Fruit fly (Drosophila melanogaster) whole organism, embryonic: ENCODE data around the gene CG9471.
A peak's percentile ranks its signal among the peaks of the same experiment; 100 is the strongest.

ENCODE experiments used
- CG11398 ChIP-seq: fragments of 200-800 bp; sonication (Bioruptor generic); optimal IDR thresholded peaks from 2 replicates; lab custom pipeline; 2016; ENCODE audit warnings: missing biosample characterization, missing genetic modification characterization
- CG11504 ChIP-seq: fragments of 200-800 bp; sonication (Bioruptor generic); optimal IDR thresholded peaks from 3 replicates; lab custom pipeline; 2019; ENCODE audit warnings: missing biosample characterization, mild to moderate bottlenecking, missing genetic modification characterization, moderate library complexity
- CG11695 ChIP-seq: fragments of 200-800 bp; sonication (Bioruptor generic); IDR thresholded peaks from 3 replicates; pipeline ENCODE4 v1.3.6; 2022; ENCODE audit warnings: missing biosample characterization, missing genetic modification characterization
- CG12155 ChIP-seq: fragments of 200-800 bp; sonication (Bioruptor generic); optimal IDR thresholded peaks from 3 replicates; lab custom pipeline; 2016; ENCODE audit warnings: missing biosample characterization, missing genetic modification characterization
- CG12391 ChIP-seq: fragments of 200-800 bp; sonication (Bioruptor generic); optimal IDR thresholded peaks from 3 replicates; lab custom pipeline; 2018; ENCODE audit warnings: missing biosample characterization, mild to moderate bottlenecking, missing genetic modification characterization, moderate library complexity
- CG14965 ChIP-seq: fragments of 200-800 bp; sonication (Bioruptor generic); optimal IDR thresholded peaks from 2 replicates; lab custom pipeline; 2016; ENCODE audit warnings: missing biosample characterization, missing genetic modification characterization, borderline replicate concordance
- CG15011 ChIP-seq: fragments of 200-800 bp; sonication (Bioruptor generic); optimal IDR thresholded peaks from 3 replicates; lab custom pipeline; 2018; ENCODE audit warnings: missing biosample characterization, mild to moderate bottlenecking, missing genetic modification characterization
- CG2202 ChIP-seq: fragments of 200-800 bp; sonication (Bioruptor generic); optimal IDR thresholded peaks from 2 replicates; lab custom pipeline; 2018; ENCODE audit warnings: missing biosample characterization, mild to moderate bottlenecking, missing genetic modification characterization
- CG30403 ChIP-seq: fragments of 200-800 bp; sonication (Bioruptor generic); optimal IDR thresholded peaks from 3 replicates; lab custom pipeline; 2016; ENCODE audit warnings: missing biosample characterization, missing genetic modification characterization
- CG34422 ChIP-seq: fragments of 200-800 bp; sonication (Bioruptor generic); IDR thresholded peaks from 3 replicates; pipeline ENCODE4 v1.3.6; 2022; ENCODE audit warnings: missing biosample characterization, missing genetic modification characterization
- CG4360 ChIP-seq: fragments of 200-800 bp; sonication (Bioruptor generic); IDR thresholded peaks from 2 replicates; pipeline ENCODE4 v1.3.6; 2022; ENCODE audit warnings: missing biosample characterization, missing genetic modification characterization
- CG4820 ChIP-seq: fragments of 200-800 bp; sonication (Bioruptor generic); optimal IDR thresholded peaks from 3 replicates; lab custom pipeline; 2016; ENCODE audit warnings: missing biosample characterization, missing genetic modification characterization
- CG6175 ChIP-seq: fragments of 200-800 bp; sonication (Bioruptor generic); IDR thresholded peaks from 3 replicates; pipeline ENCODE4 v1.3.6; 2022; ENCODE audit warnings: missing biosample characterization, missing genetic modification characterization
- CG6854 ChIP-seq: fragments of 200-800 bp; sonication (Bioruptor generic); optimal IDR thresholded peaks from 3 replicates; lab custom pipeline; 2017; ENCODE audit warnings: missing biosample characterization, mild to moderate bottlenecking, missing genetic modification characterization
- CG7271 ChIP-seq: fragments of 200-800 bp; sonication (Bioruptor generic); optimal IDR thresholded peaks from 2 replicates; lab custom pipeline; 2018; ENCODE audit warnings: missing biosample characterization, mild to moderate bottlenecking, missing genetic modification characterization, moderate library complexity
- CG8478 ChIP-seq: fragments of >200 bp; optimal IDR thresholded peaks from 2 replicates; lab custom pipeline; 2018
- CG9609 ChIP-seq: fragments of 200-800 bp; sonication (Bioruptor generic); optimal IDR thresholded peaks from 3 replicates; lab custom pipeline; 2016; ENCODE audit warnings: missing biosample characterization, missing genetic modification characterization
- D19A ChIP-seq: fragments of 200-800 bp; optimal IDR thresholded peaks from 3 replicates; lab custom pipeline; 2019; ENCODE audit warnings: missing biosample characterization, mild to moderate bottlenecking, missing genetic modification characterization, moderate library complexity
- Dip2 ChIP-seq: fragments of 200-800 bp; sonication (Bioruptor generic); IDR thresholded peaks from 2 replicates; pipeline ENCODE4 v1.3.6; 2022; ENCODE audit warnings: missing biosample characterization, missing genetic modification characterization
- Hmx ChIP-seq: fragments of 200-800 bp; sonication (Bioruptor generic); optimal IDR thresholded peaks from 2 replicates; lab custom pipeline; 2016; ENCODE audit warnings: missing biosample characterization, missing genetic modification characterization
- Hsf ChIP-seq: fragments of 200-800 bp; sonication (Bioruptor generic); optimal IDR thresholded peaks from 3 replicates; lab custom pipeline; 2016; ENCODE audit warnings: missing biosample characterization, missing genetic modification characterization
- Lhr ChIP-seq: fragments of 200-800 bp; sonication (Bioruptor generic); optimal IDR thresholded peaks from 3 replicates; lab custom pipeline; 2017; ENCODE audit warnings: mild to moderate bottlenecking, missing biosample characterization, missing genetic modification reagents, missing genetic modification characterization
- Opbp ChIP-seq: fragments of 200-800 bp; sonication (Bioruptor generic); IDR thresholded peaks from 3 replicates; pipeline ENCODE4 v1.3.6; 2022; ENCODE audit warnings: missing biosample characterization, missing genetic modification characterization; ENCODE audit not compliant: partially characterized antibody
- Rfx ChIP-seq: fragments of 200-800 bp; sonication (Bioruptor generic); IDR thresholded peaks from 2 replicates; pipeline ENCODE4 v1.3.6; 2022; ENCODE audit warnings: missing biosample characterization, missing genetic modification characterization
- Rx ChIP-seq: fragments of 200-800 bp; sonication (Bioruptor generic); IDR thresholded peaks from 2 replicates; pipeline ENCODE4 v1.3.6; 2022; ENCODE audit warnings: missing biosample characterization, missing genetic modification characterization
- YL-1 ChIP-seq: fragments of 200-800 bp; sonication (Bioruptor generic); optimal IDR thresholded peaks from 3 replicates; lab custom pipeline; 2017; ENCODE audit warnings: missing biosample characterization, mild to moderate bottlenecking, missing genetic modification characterization
- ap ChIP-seq: fragments of 200-800 bp; sonication (Bioruptor generic); IDR thresholded peaks from 2 replicates; pipeline ENCODE4 v1.3.6; 2022; ENCODE audit warnings: missing biosample characterization, missing genetic modification characterization
- ash1 ChIP-seq: fragments of 200-800 bp; sonication (Bioruptor generic); optimal IDR thresholded peaks from 2 replicates; lab custom pipeline; 2018; ENCODE audit warnings: missing biosample characterization, mild to moderate bottlenecking, missing genetic modification characterization
- chinmo ChIP-seq: fragments of 200-800 bp; sonication (Bioruptor generic); IDR thresholded peaks from 4 replicates; pipeline ENCODE4 v1.3.6; 2022; ENCODE audit warnings: missing biosample characterization, missing genetic modification characterization; ENCODE audit not compliant: partially characterized antibody
- danr ChIP-seq: fragments of 200-800 bp; sonication (Bioruptor generic); IDR thresholded peaks from 2 replicates; pipeline ENCODE4 v1.3.6; 2022; ENCODE audit warnings: missing biosample characterization, missing genetic modification characterization
- emc ChIP-seq: fragments of 200-800 bp; sonication (Bioruptor generic); optimal IDR thresholded peaks from 2 replicates; lab custom pipeline; 2016; ENCODE audit warnings: missing biosample characterization, missing genetic modification characterization
- esg ChIP-seq: fragments of 200-800 bp; sonication (Bioruptor generic); conservative IDR thresholded peaks from 2 replicates; pipeline ENCODE4 v1.3.6; 2022; ENCODE audit warnings: missing biosample characterization, missing genetic modification characterization
- fru ChIP-seq: fragments of >200 bp; optimal IDR thresholded peaks from 2 replicates; lab custom pipeline; 2017
- fu2 ChIP-seq: fragments of 200-800 bp; sonication (Bioruptor generic); optimal IDR thresholded peaks from 2 replicates; lab custom pipeline; 2016; ENCODE audit warnings: missing biosample characterization, missing genetic modification characterization
- hb ChIP-seq: fragments of 200-800 bp; sonication (Bioruptor generic); IDR thresholded peaks from 3 replicates; pipeline ENCODE4 v1.3.6; 2022; ENCODE audit warnings: missing biosample characterization, missing genetic modification characterization; ENCODE audit not compliant: partially characterized antibody
- her ChIP-seq: fragments of 200-800 bp; sonication (Bioruptor generic); optimal IDR thresholded peaks from 2 replicates; lab custom pipeline; 2016; ENCODE audit warnings: missing biosample characterization, missing genetic modification characterization
- jigr1 ChIP-seq: fragments of 200-800 bp; sonication (Bioruptor generic); IDR thresholded peaks from 3 replicates; pipeline ENCODE4 v1.3.6; 2022; ENCODE audit warnings: missing biosample characterization, missing genetic modification characterization
- knrl ChIP-seq: fragments of 200-800 bp; sonication (Bioruptor generic); IDR thresholded peaks from 3 replicates; pipeline ENCODE4 v1.3.6; 2022; ENCODE audit warnings: missing biosample characterization, missing genetic modification characterization; ENCODE audit not compliant: partially characterized antibody
- lov ChIP-seq, 2 experiments: fragments of 200-800 bp in 1 of 2; fragments of >200 bp in 1 of 2; sonication (Bioruptor generic) in 1 of 2; IDR thresholded peaks in 1 of 2; optimal IDR thresholded peaks in 1 of 2; 2 replicates in 1 of 2; 3 replicates in 1 of 2; pipeline versions ENCODE4 v1.3.6 to Lab custom; 2017 to 2022; ENCODE audit warnings: missing biosample characterization in 1 of 2, missing genetic modification characterization in 1 of 2
- mam ChIP-seq: fragments of 200-800 bp; sonication (Bioruptor generic); optimal IDR thresholded peaks from 3 replicates; lab custom pipeline; 2016; ENCODE audit warnings: missing biosample characterization, missing genetic modification characterization
- nmo ChIP-seq: fragments of 200-800 bp; sonication (Bioruptor generic); optimal IDR thresholded peaks from 2 replicates; lab custom pipeline; 2018; ENCODE audit warnings: missing biosample characterization, mild to moderate bottlenecking, missing genetic modification characterization, moderate library complexity
- odd ChIP-seq: fragments of 200-800 bp; sonication (Bioruptor generic); optimal IDR thresholded peaks from 2 replicates; lab custom pipeline; 2017; ENCODE audit warnings: missing biosample characterization, mild to moderate bottlenecking, missing genetic modification characterization
- otp ChIP-seq: fragments of 200-800 bp; sonication (Bioruptor generic); IDR thresholded peaks from 3 replicates; pipeline ENCODE4, ENCODE4 v1.3.6; 2022; ENCODE audit warnings: missing biosample characterization, missing genetic modification characterization
- pan ChIP-seq, 4 experiments: fragments of >200 bp in 3 of 4; fragments of 200-800 bp in 1 of 4; sonication (Bioruptor generic) in 1 of 4; optimal IDR thresholded peaks in 3 of 4; IDR thresholded peaks in 1 of 4; 2 replicates each; pipeline versions ENCODE4 v1.3.6 to Lab custom; 2017 to 2022; ENCODE audit warnings: missing biosample characterization in 2 of 4, missing genetic modification characterization in 2 of 4, mixed read lengths in 1 of 4
- prd ChIP-seq, 3 experiments: fragments of >200 bp in 2 of 3; fragments of 200-800 bp in 1 of 3; sonication (Bioruptor generic) in 1 of 3; optimal IDR thresholded peaks in 2 of 3; IDR thresholded peaks in 1 of 3; 2 replicates in 2 of 3; 3 replicates in 1 of 3; pipeline versions ENCODE4 v1.3.6 to Lab custom; 2017 to 2022; ENCODE audit warnings: missing biosample characterization in 1 of 3, missing genetic modification characterization in 1 of 3
- pum ChIP-seq: fragments of 200-800 bp; sonication (Bioruptor generic); optimal IDR thresholded peaks from 2 replicates; lab custom pipeline; 2016; ENCODE audit warnings: missing biosample characterization, missing genetic modification characterization
- seq ChIP-seq: fragments of 200-800 bp; sonication (Bioruptor generic); IDR thresholded peaks from 2 replicates; pipeline ENCODE4 v1.3.6; 2022; ENCODE audit warnings: missing biosample characterization, missing genetic modification characterization
- tll ChIP-seq, 2 experiments: fragments of 200-800 bp in 1 of 2; fragments of >200 bp in 1 of 2; sonication (Bioruptor generic) in 1 of 2; optimal IDR thresholded peaks; 2 replicates each; lab custom pipeline; 2017 to 2019; ENCODE audit warnings: missing biosample characterization in 2 of 2, missing genetic modification characterization in 2 of 2, mild to moderate bottlenecking in 1 of 2, moderate library complexity in 1 of 2
- twi ChIP-seq: fragments of 200-800 bp; optimal IDR thresholded peaks from 2 replicates; lab custom pipeline; 2019; ENCODE audit warnings: missing biosample characterization, mild to moderate bottlenecking, missing genetic modification characterization, moderate library complexity

CG9471 gene

dm6 chr3R:9771519-9771972 is at the start of gene CG9471 (continued):
- TF ChIP-seq Lhr (GFP tag; lab: Kevin White, UChicago) (peak; percentile 34), CG6175 (GFP tag; lab: Robert Waterston, UW) (peak; percentile 67; the same call in 1 of the 3 replicates), danr (GFP tag; lab: Robert Waterston, UW) (peak; percentile 74), knrl (GFP tag; lab: Robert Waterston, UW) (no peak), fru (no peak), CG30403 (peak; percentile 93), CG14965 (GFP tag; lab: Kevin White, UChicago) (no peak), CG34422 (peak; percentile 93), seq (GFP tag; lab: Robert Waterston, UW) (peak; percentile 92), CG9609 (GFP tag; lab: Kevin White, UChicago) (peak; percentile 84), prd (optimal IDR thresholded peaks at IDR 0.05; lab: Kevin White, UChicago) (no peak), prd (GFP tag; IDR thresholded peaks at IDR 0.05; lab: Robert Waterston, UW) (peak; percentile 96), Opbp (GFP tag; lab: Robert Waterston, UW) (no peak), CG8478 (lab: Kevin White, UChicago) (no peak), pum (peak; percentile 88), pan (optimal IDR thresholded peaks at IDR 0.05; lab: Kevin White, UChicago) (no peak), pan (GFP tag; optimal IDR thresholded peaks at IDR 0.05 in 1 of 2, IDR thresholded peaks at IDR 0.05 in 1 of 2) (peak in 1 of 2 experiments; percentile 95), emc (GFP tag; lab: Kevin White, UChicago) (peak; percentile 70), her (GFP tag; lab: Kevin White, UChicago) (peak; percentile 81), odd (GFP tag; lab: Kevin White, UChicago) (peak; percentile 83), CG15011 (GFP tag; lab: Kevin White, UChicago) (peak; percentile 86), D19A (tag; lab: Kevin White, UChicago) (peak; percentile 87), fu2 (peak; percentile 90), ap (GFP tag; lab: Robert Waterston, UW) (peak; percentile 90), chinmo (no peak), Hsf (GFP tag; lab: Kevin White, UChicago) (peak; percentile 94), CG6854 (GFP tag; lab: Kevin White, UChicago) (peak; percentile 85), esg (GFP tag; lab: Robert Waterston, UW) (peak; percentile 92), Rfx (GFP tag; lab: Robert Waterston, UW) (peak; percentile 93), tll (GFP tag; optimal IDR thresholded peaks at IDR 0.05; lab: Kevin White, UChicago) (no peak), Rx (GFP tag; lab: Robert Waterston, UW) (peak; percentile 90), CG11398 (GFP tag; lab: Kevin White, UChicago) (peak; percentile 35), nmo (GFP tag; lab: Kevin White, UChicago) (peak; percentile 92), otp (GFP tag; lab: Robert Waterston, UW) (peak; percentile 85; the same call in 2 of the 3 replicates), CG12155 (GFP tag; lab: Kevin White, UChicago) (peak; percentile 93), CG7271 (tag; lab: Kevin White, UChicago) (peak; percentile 73), CG12391 (peak; percentile 94), CG4820 (GFP tag; lab: Kevin White, UChicago) (peak; percentile 89), hb (GFP tag; lab: Robert Waterston, UW) (no peak), CG4360 (peak; percentile 61), YL-1 (peak; percentile 63), ash1 (GFP tag; lab: Kevin White, UChicago) (no peak), CG2202 (tag; lab: Kevin White, UChicago) (peak; percentile 76), CG11695 (peak; percentile 92), CG11504 (tag; lab: Kevin White, UChicago) (peak; percentile 92), mam (GFP tag; lab: Kevin White, UChicago) (peak; percentile 95), Dip2 (GFP tag; lab: Robert Waterston, UW) (peak; percentile 25; the same call in 1 of the 2 replicates), lov (optimal IDR thresholded peaks at IDR 0.05; lab: Kevin White, UChicago) (no peak), lov (GFP tag; IDR thresholded peaks at IDR 0.05; lab: Robert Waterston, UW) (peak; percentile 87), Hmx (peak; percentile 88), twi (tag; lab: Kevin White, UChicago) (peak; percentile 73), jigr1 (GFP tag; lab: Robert Waterston, UW) (peak; percentile 80; the same call in 2 of the 3 replicates)
